Fruit fly (Drosophila melanogaster): ENCODE data around the gene CG14740.

DNA sequence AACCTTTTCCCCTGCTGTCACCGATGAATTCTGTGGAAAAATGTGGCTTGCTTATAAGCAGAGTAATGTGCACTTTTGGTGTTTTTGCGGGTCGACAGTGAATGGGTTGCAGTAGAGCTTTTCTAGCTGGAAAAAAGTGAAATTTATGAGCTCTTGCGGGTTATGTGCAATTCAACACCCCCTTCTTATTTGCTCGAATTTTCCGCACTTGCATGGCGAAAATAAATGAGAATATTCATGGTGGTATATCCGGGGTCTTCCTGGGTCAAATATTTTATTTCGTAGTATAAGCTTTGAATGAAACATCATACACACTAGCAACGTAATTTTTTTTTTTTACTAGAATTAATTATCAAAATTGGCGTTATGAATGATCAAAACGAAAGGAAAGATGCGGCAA lies 22.5 kb downstream of the CG14740 start, which contains the start of gene CG14736:
- TF ChIP-seq dl (GFP tag; optimal IDR thresholded peaks at IDR 0.05; ENCODE audit: insufficient read depth in 1 of 2, partially characterized antibody in 2 of 2) (no peak), sage (GFP tag; optimal IDR thresholded peaks at IDR 0.05) (no peak), sv (GFP tag; optimal IDR thresholded peaks at IDR 0.05) (no peak), GATAd (GFP tag; optimal IDR thresholded peaks at IDR 0.05) (no peak), psq (GFP tag; optimal IDR thresholded peaks at IDR 0.05) (no peak), Dfd (GFP tag; optimal IDR thresholded peaks at IDR 0.05) (no peak), rgr (GFP tag; optimal IDR thresholded peaks at IDR 0.05) (no peak), lola (GFP tag; optimal IDR thresholded peaks at IDR 0.05) (no peak), CG32264 (GFP tag; optimal IDR thresholded peaks at IDR 0.05) (no peak), Mio (GFP tag; optimal IDR thresholded peaks at IDR 0.05) (no peak), pan (optimal IDR thresholded peaks at IDR 0.05) (no peak)
